Worm (Caenorhabditis elegans): ENCODE results near the gene Y102A11A.2.

Gene Y102A11A.2

DNA sequence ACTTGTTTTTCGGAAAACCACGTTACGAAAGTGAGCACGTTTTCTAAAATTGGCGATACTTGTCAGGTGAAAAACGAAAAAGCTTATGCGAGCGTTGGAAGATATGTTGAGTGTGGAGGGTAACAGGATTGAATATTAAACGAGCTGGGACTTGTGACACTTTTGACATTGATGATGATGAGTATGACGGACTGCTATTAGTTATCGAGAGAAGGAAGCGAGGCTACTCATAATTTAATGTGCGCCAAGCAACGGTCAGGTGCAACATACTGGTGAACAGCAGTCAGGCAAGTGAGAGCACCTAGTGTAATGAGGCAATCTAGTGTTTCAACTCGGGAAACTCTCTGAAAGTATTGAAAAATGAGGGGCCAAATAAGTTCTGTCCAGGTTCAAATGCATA is 23.8 kb downstream of the Y102A11A.2 start:
- TF ChIP-seq him-1 (tag; optimal IDR thresholded peaks at IDR 0.05) (no peak), dao-5 (tag; optimal IDR thresholded peaks at IDR 0.05) (no peak), W03F9.2 (tag; optimal IDR thresholded peaks at IDR 0.05) (no peak)

DNA sequence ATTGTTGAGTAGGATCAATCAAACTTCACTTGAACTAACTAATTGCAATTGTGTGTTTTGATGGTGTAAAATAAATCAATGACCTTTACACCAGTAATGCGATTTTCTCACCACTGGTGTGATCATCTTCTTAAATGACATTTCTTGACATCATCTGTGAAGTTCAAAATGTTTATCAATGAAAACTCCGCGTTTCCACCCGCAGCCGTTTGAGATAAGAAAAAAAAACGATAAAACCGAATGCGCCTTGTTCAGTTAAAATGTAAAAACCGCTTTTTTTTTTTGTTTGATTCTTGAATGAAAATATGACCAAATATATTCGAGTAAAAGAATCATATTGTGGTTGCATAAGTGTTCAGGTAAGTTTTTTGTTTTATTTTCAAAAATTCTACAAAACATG is 25.2 kb downstream of the Y102A11A.2 start, which contains the start of gene Y102A11A.1:
Y102A11A.1 (plus strand) TSS at position 223 of the 400 bp plus-strand sequence.
- no peak for TF ChIP-seq him-1 (tag; optimal IDR thresholded peaks at IDR 0.05)

DNA sequence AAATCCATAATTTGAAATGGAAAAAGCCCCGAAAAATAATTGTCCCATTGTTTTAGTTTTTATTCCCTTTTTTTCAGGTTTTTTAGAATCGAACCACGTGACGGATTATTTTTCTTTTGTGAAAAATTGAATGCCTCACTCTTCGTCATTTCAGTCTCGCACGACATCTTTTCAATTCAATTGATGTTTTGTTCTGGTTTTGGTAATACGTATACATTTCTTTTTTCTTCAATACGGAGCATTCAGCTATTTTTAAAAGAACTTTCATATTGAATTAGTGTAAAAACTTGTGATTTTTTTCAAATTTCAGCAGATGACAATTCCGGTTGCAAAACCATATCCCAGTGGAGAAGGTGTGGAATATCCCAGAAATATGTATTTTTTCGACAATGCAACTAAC is 38.3 kb downstream of the Y102A11A.2 start, which contains the start of gene F49H12.7:
F49H12.7 (plus strand) TSS at position 301 of the 400 bp plus-strand sequence.
- no peak for TF ChIP-seq W03F9.2 (tag; optimal IDR thresholded peaks at IDR 0.05)
- no peak for TF ChIP-seq him-1 (tag; optimal IDR thresholded peaks at IDR 0.05)
- no peak for TF ChIP-seq dao-5 (tag; optimal IDR thresholded peaks at IDR 0.05)

DNA sequence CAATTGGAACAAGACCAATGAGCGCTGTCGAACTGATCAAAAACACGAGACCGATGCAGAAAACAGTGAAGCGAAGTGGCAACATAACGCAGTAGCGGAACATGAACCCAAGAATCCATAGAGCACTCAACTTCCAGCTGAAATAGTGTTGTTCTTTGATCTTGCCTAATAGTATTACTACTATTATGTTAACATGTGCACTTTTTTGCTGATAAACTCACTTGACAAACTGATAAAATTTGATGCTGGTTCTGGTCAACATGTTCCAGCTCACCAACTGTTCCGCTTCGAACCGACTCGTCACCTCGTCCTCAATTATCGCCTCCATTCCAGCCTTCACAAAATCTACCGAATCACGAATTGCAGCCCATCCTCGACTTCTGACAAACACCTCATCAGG is 41.9 kb downstream of the Y102A11A.2 start:
- TF ChIP-seq dao-5 (tag; optimal IDR thresholded peaks at IDR 0.05) (no peak), him-1 (tag; optimal IDR thresholded peaks at IDR 0.05) (no peak), W03F9.2 (tag; optimal IDR thresholded peaks at IDR 0.05) (no peak)

DNA sequence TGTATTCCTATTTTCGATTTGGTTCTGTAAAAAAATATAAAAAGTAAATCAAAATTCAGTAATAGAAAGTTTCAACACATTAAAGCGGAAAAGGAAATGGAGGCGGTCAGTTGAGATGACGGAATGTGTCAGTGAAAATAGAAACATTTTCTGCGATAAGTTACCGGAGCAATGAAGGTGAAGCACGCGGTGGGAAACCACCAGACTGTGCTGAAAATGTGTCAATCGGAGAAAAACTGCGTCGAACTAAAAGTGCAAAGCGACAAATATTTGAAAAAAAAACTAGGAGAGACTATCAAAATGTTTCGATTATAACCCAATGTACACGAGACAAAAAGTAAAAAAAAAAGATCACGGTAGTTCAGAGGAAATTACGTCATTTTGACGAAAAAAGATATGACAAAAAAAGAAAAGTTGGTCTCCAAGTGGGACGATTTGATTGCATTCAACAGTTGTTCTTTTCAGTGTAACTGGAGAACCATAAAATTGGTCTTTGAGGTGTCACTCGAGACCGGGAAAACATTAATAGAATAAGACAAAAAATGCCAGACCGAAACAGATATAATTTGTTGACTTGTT is 44.1 kb downstream of the Y102A11A.2 start, which contains the start of gene acl-4:
acl-4 (minus strand) TSS at position 27 of the 579 bp plus-strand sequence.
- no peak for TF ChIP-seq him-1 (tag; optimal IDR thresholded peaks at IDR 0.05)
- TF ChIP-seq W03F9.2 (tag; optimal IDR thresholded peaks at IDR 0.05), result no peak
- no peak for TF ChIP-seq dao-5 (tag; optimal IDR thresholded peaks at IDR 0.05)

DNA sequence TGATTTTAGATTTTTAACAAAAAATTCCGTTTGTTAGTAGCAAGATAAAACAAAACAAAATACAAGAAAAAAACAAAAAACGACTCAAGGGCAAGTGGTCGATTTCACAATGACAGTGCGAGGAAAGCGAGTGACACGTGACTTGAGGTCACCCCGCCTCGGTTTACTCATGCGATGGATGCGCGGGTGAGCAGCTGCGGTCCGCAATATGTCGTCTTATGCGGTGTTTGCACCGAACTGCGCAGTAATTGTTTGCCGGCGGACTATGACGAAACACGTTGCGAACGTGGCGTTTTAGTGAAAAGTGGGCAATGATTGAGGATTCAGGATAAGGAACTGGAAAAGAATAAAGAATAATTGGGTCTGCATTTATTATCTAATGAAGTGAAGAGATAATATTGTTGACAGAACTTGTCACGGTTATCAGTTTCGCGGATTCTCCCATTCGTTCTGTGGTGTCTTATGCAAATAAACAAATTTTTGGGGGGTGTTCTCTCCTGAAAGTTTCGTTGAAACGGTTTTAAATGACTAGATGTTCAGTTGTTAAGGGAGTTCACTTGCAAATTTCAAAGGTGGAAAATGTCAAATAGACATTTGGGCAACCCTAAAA is 45.1 kb downstream of the Y102A11A.2 start:
- TF ChIP-seq W03F9.2 (tag; optimal IDR thresholded peaks at IDR 0.05) (no peak), dao-5 (tag; optimal IDR thresholded peaks at IDR 0.05) (no peak), him-1 (tag; optimal IDR thresholded peaks at IDR 0.05) (no peak)

DNA sequence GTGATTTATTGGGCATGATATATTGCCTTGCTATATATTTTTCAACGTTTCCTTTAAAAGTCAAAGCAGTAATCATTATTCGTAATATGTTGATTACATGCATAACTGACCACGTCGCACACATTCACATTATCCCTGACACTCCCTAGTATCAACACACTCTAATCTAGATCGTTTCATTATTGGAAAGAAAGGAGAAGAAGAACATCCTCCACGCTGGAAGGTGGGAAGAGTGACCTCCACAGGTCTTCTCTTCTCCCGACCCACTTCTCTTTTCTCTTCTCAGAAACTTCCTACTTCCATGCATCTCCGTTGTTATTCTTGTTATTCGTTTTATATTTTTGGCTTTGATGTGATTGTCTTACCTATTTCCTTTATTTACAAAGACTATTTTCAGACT is 47.6 kb downstream of the Y102A11A.2 start, which contains the start of gene txdc-12.2:
txdc-12.2 (plus strand) TSS at position 396 of the 400 bp plus-strand sequence.
- TF ChIP-seq him-1 (tag; optimal IDR thresholded peaks at IDR 0.05) (no peak), W03F9.2 (tag; optimal IDR thresholded peaks at IDR 0.05) (no peak), dao-5 (tag; optimal IDR thresholded peaks at IDR 0.05) (no peak)

DNA sequence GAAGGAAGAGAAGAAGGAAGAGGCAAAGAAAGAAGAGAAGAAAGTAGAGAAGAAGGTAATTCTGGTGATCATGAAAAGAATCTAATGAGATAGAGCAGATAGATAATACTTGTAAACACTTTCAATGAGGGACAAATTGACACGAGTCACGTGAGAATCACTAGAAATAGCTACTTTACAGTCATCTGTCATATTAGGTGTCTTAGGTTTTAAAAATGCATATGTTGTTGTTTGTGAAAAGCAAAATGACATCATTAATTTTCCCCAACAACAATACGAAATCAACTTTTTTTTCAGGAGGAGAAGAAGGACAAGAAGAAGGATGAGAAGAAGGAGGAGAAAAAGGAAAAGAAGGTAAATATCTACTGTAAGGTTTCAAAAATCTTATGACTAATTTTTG is 48.7 kb downstream of the Y102A11A.2 start:
- TF ChIP-seq dao-5 (tag; optimal IDR thresholded peaks at IDR 0.05), result no peak
- no peak for TF ChIP-seq him-1 (tag; optimal IDR thresholded peaks at IDR 0.05)
- no peak for TF ChIP-seq W03F9.2 (tag; optimal IDR thresholded peaks at IDR 0.05)

DNA sequence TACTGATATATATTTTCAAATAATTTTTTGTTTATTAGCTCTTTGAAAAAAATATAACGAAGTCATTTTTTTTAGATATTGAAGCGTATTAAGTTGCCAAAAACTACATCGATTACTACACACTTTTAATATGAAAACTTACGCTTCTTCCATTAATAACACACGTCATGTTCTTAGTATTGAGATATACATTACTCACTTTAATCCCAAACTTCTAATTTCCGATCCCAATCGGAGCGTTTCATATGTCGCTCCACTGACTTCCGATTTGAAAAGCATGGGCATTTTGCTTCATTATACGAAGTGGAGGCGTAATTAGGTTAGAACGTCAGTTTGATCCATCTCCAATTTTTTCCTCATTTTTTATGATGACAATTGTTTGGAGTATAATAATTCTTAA is 52.4 kb downstream of the Y102A11A.2 start:
- TF ChIP-seq W03F9.2 (tag; optimal IDR thresholded peaks at IDR 0.05) (no peak), dao-5 (tag; optimal IDR thresholded peaks at IDR 0.05) (no peak), him-1 (tag; optimal IDR thresholded peaks at IDR 0.05) (no peak)

DNA sequence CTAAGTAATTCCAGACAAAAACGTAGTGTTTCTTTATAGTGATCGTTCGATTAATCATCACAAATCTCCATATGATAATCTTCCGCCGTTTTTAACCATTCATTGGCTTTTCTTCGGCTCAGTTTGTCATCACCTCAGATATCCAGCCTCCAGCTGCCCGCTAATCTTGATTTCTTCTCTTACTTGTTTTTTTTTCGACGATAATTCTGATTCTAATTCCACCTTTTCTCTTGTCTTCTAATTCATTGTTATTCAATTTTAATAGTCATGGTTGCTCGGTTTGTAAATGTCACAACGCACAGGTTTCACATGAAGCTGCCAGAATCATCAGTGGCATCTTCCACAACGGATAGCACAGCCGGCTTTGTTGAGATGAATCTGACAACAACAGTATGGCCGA is 53.1 kb downstream of the Y102A11A.2 start, which contains the start of gene F49H12.4:
F49H12.4 (plus strand) TSS at position 301 of the 400 bp plus-strand sequence.
- no peak for TF ChIP-seq dao-5 (tag; optimal IDR thresholded peaks at IDR 0.05)
- TF ChIP-seq him-1 (tag; optimal IDR thresholded peaks at IDR 0.05), result no peak
- no peak for TF ChIP-seq W03F9.2 (tag; optimal IDR thresholded peaks at IDR 0.05)
